Worm (Caenorhabditis elegans) whole organism, L4/young adult: Measurements from ENCODE around the gene toe-2.

Experiments used
- W03F9.2 ChIP-seq: fragments of 150-350 bp; optimal IDR thresholded peaks from 2 replicates; lab custom pipeline; 2014; ENCODE audit warnings: missing biosample characterization, missing genetic modification characterization
- dao-5 ChIP-seq: sonication (generic microtip); optimal IDR thresholded peaks from 2 replicates; lab custom pipeline; 2016; ENCODE audit warnings: missing genotype, missing genetic modification characterization, moderate library complexity, missing compliant biosample characterization
- him-1 ChIP-seq: sonication (generic microtip); optimal IDR thresholded peaks from 2 replicates; lab custom pipeline; 2016; ENCODE audit warnings: missing genotype, missing genetic modification reagents, missing genetic modification characterization, missing compliant biosample characterization

DNA sequence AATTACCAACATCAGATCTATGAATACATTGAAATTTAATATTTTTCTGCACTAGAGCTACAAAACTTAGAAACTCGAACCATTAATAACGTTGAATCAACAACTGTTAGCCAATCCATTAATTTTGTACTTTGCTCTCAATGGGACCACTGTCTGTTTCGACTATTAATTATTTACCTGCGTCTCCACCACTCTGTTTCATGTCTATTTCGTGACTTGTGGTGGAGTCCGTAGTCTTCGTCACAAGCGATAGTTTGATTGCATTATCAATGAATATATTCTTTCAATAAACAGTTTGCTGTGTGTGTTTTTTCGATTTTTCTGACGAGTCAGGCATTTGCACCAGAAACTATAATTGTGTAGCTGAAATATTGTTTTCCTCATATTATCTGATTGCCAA is 34.8 kb downstream of the toe-2 start:
- no peak for TF ChIP-seq dao-5
- TF ChIP-seq him-1 (tag; lab: Kevin White, UChicago), result no peak
- no peak for TF ChIP-seq W03F9.2 (tag; lab: Kevin White, UChicago)
